Comparison of ENCODE assay signal across 4 fruit fly cellular contexts in genomic region chrX:6865039-6865438, dm6.
TF ChIP-seq lines count a peak whose summit lies in the region.

No protein-coding gene starts in this region.

- TF ChIP-seq CTCF in whole organism, embryonic (GFP tag; optimal IDR thresholded peaks at IDR 0.05; lab: Kevin White, UChicago) = no peak

TF ChIP-seq in whole organism, adult, 20 proteins besides CTCF, POLR2A, EP300 and RAD21:
- no peak for TF ChIP-seq Hr96 (GFP tag; optimal IDR thresholded peaks at IDR 0.05; lab: Kevin White, UChicago)
- no peak for TF ChIP-seq cnc (optimal IDR thresholded peaks at IDR 0.05; lab: Kevin White, UChicago)
- no peak for TF ChIP-seq CG1620 (GFP tag; optimal IDR thresholded peaks at IDR 0.05; lab: Kevin White, UChicago)
- peak; percentile 14 for TF ChIP-seq pad (GFP tag; optimal IDR thresholded peaks at IDR 0.05; lab: Kevin White, UChicago)
- no peak for TF ChIP-seq CG12768 (GFP tag; optimal IDR thresholded peaks at IDR 0.05; lab: Kevin White, UChicago)
- TF ChIP-seq tj (GFP tag; optimal IDR thresholded peaks at IDR 0.05; lab: Kevin White, UChicago) = no peak

TF ChIP-seq in whole organism, embryonic, 481 proteins besides CTCF, POLR2A, EP300 and RAD21 (continues in another document):
- no peak for TF ChIP-seq kah (GFP tag; optimal IDR thresholded peaks at IDR 0.05; lab: Kevin White, UChicago)
- no peak for TF ChIP-seq CG4360 (GFP tag; IDR thresholded peaks at IDR 0.05; lab: Robert Waterston, UW)
- TF ChIP-seq CG34376 (GFP tag; optimal IDR thresholded peaks at IDR 0.05; lab: Kevin White, UChicago) = no peak
- no peak for TF ChIP-seq Deaf1 (tag; optimal IDR thresholded peaks at IDR 0.05; lab: Kevin White, UChicago)
- TF ChIP-seq D19A (tag; optimal IDR thresholded peaks at IDR 0.05; lab: Kevin White, UChicago) = peak; percentile 52
- no peak for TF ChIP-seq CG13424 (tag; optimal IDR thresholded peaks at IDR 0.05; lab: Kevin White, UChicago)
- TF ChIP-seq HLH54F (GFP tag; optimal IDR thresholded peaks at IDR 0.05; lab: Kevin White, UChicago) = no peak
- TF ChIP-seq CG11560 (tag; IDR thresholded peaks at IDR 0.05; lab: Robert Waterston, UW) = no peak
- no peak for TF ChIP-seq Taf1 (GFP tag; IDR thresholded peaks at IDR 0.05; lab: Robert Waterston, UW)
- TF ChIP-seq gcm (GFP tag; optimal IDR thresholded peaks at IDR 0.05; lab: Kevin White, UChicago) = peak; percentile 30
- no peak for TF ChIP-seq aop (GFP tag; IDR thresholded peaks at IDR 0.05; lab: Robert Waterston, UW)
- TF ChIP-seq eve (GFP tag; optimal IDR thresholded peaks at IDR 0.05; lab: Kevin White, UChicago) = no peak
- no peak for TF ChIP-seq CG17568 (GFP tag; optimal IDR thresholded peaks at IDR 0.05; lab: Kevin White, UChicago)
- no peak for TF ChIP-seq CG11696 (GFP tag; IDR thresholded peaks at IDR 0.05; lab: Robert Waterston, UW)
- TF ChIP-seq CG12236 (GFP tag; optimal IDR thresholded peaks at IDR 0.05; lab: Kevin White, UChicago) = no peak
- TF ChIP-seq Aef1 (GFP tag; IDR thresholded peaks at IDR 0.05; lab: Robert Waterston, UW) = no peak
- TF ChIP-seq sr (GFP tag; IDR thresholded peaks at IDR 0.05; lab: Robert Waterston, UW) = 0 out of 3 replicates have a peak, but pooled peaks have one; percentile 44
- no peak for TF ChIP-seq CG4328 (GFP tag; optimal IDR thresholded peaks at IDR 0.05; lab: Kevin White, UChicago)
- no peak for TF ChIP-seq dpn (GFP tag; optimal IDR thresholded peaks at IDR 0.05; lab: Kevin White, UChicago)
- no peak for TF ChIP-seq tup (GFP tag; optimal IDR thresholded peaks at IDR 0.05; lab: Kevin White, UChicago)
- TF ChIP-seq CG31441 (GFP tag; IDR thresholded peaks at IDR 0.05; lab: Robert Waterston, UW) = no peak
- no peak for TF ChIP-seq HmgD (GFP tag; optimal IDR thresholded peaks at IDR 0.05; lab: Kevin White, UChicago)
- no peak for TF ChIP-seq vfl (GFP tag; optimal IDR thresholded peaks at IDR 0.05; lab: Kevin White, UChicago)
- no peak for TF ChIP-seq phol (tag; optimal IDR thresholded peaks at IDR 0.05; lab: Kevin White, UChicago)
- TF ChIP-seq CG16815 (GFP tag; optimal IDR thresholded peaks at IDR 0.05; lab: Kevin White, UChicago) = no peak
- no peak for TF ChIP-seq CHES-1-like (GFP tag; optimal IDR thresholded peaks at IDR 0.05; lab: Kevin White, UChicago)
- no peak for TF ChIP-seq CG17802 (tag; optimal IDR thresholded peaks at IDR 0.05; lab: Kevin White, UChicago)
- no peak for TF ChIP-seq Xbp1 (GFP tag; optimal IDR thresholded peaks at IDR 0.05; lab: Kevin White, UChicago)
- no peak for TF ChIP-seq ERR (GFP tag; optimal IDR thresholded peaks at IDR 0.05; lab: Kevin White, UChicago)
- no peak for TF ChIP-seq stc (GFP tag; IDR thresholded peaks at IDR 0.05; lab: Robert Waterston, UW)
- no peak for TF ChIP-seq salm (tag; optimal IDR thresholded peaks at IDR 0.05; lab: Kevin White, UChicago)

TF ChIP-seq in whole organism, prepupa, 60 proteins besides CTCF, POLR2A, EP300 and RAD21:
- TF ChIP-seq topi (GFP tag; optimal IDR thresholded peaks at IDR 0.05; lab: Kevin White, UChicago) (no peak), Blimp-1 (GFP tag; optimal IDR thresholded peaks at IDR 0.05; lab: Kevin White, UChicago) (no peak), CG32006 (GFP tag; optimal IDR thresholded peaks at IDR 0.05; lab: Kevin White, UChicago) (peak; percentile 43)

TF ChIP-seq in whole organism, wandering third instar larva, 38 proteins besides CTCF, POLR2A, EP300 and RAD21:
- TF ChIP-seq CrebA (GFP tag; optimal IDR thresholded peaks at IDR 0.05; lab: Kevin White, UChicago; ENCODE audit: borderline replicate concordance) (no peak), GATAd (GFP tag; optimal IDR thresholded peaks at IDR 0.05; lab: Kevin White, UChicago) (no peak), psq (GFP tag; optimal IDR thresholded peaks at IDR 0.05; lab: Kevin White, UChicago) (peak; percentile 29)
TF ChIP-seq in whole organism, wandering third instar larva: peak in this region for 1.
